Worm (Caenorhabditis elegans) whole organism, late embryonic: ENCODE results near the gene msp-33.

Experiments used
- K09A11.1 ChIP-seq: sonication (generic microtip); optimal IDR thresholded peaks from 2 replicates; lab custom pipeline; 2017; ENCODE audit warnings: antibody characterized with exemption, mild to moderate bottlenecking, missing genetic modification characterization, missing compliant biosample characterization; ENCODE audit not compliant: insufficient read depth
- Y22D7AL.16 ChIP-seq: sonication (generic microtip); optimal IDR thresholded peaks from 2 replicates; lab custom pipeline; 2016; ENCODE audit warnings: missing genetic modification characterization, missing compliant biosample characterization
- ceh-9 ChIP-seq: sonication (generic microtip); optimal IDR thresholded peaks from 2 replicates; lab custom pipeline; 2016; ENCODE audit warnings: mild to moderate bottlenecking, missing genetic modification characterization, inconsistent platforms, missing compliant biosample characterization
- dve-1 ChIP-seq: sonication (generic microtip); optimal IDR thresholded peaks from 2 replicates; lab custom pipeline; 2017; ENCODE audit warnings: antibody characterized with exemption, mild to moderate bottlenecking, missing genetic modification characterization, missing compliant biosample characterization
- fkh-10 ChIP-seq: fragments of 150-350 bp; optimal IDR thresholded peaks from 2 replicates; lab custom pipeline; 2014; ENCODE audit warnings: missing biosample characterization, missing genetic modification reagents, missing genetic modification characterization
- nhr-11 ChIP-seq: fragments of 150-350 bp; optimal IDR thresholded peaks from 2 replicates; lab custom pipeline; 2014; ENCODE audit warnings: missing biosample characterization, missing genetic modification characterization
- pha-4 ChIP-seq: fragments of 150-350 bp; optimal IDR thresholded peaks from 2 replicates; lab custom pipeline; 2018; ENCODE audit warnings: missing biosample characterization, missing genetic modification reagents, missing genetic modification characterization
- pqm-1 ChIP-seq: sonication (generic microtip); optimal IDR thresholded peaks from 2 replicates; lab custom pipeline; 2016; ENCODE audit warnings: missing genetic modification characterization, missing compliant biosample characterization
- rnt-1 ChIP-seq: sonication (generic microtip); optimal IDR thresholded peaks from 2 replicates; lab custom pipeline; 2016; ENCODE audit warnings: missing genetic modification characterization, missing compliant biosample characterization
- tbx-2 ChIP-seq: sonication (generic microtip); optimal IDR thresholded peaks from 2 replicates; lab custom pipeline; 2016; ENCODE audit warnings: missing genetic modification characterization, missing compliant biosample characterization
- unc-55 ChIP-seq: sonication (generic microtip); optimal IDR thresholded peaks from 2 replicates; lab custom pipeline; 2017; ENCODE audit warnings: missing biosample characterization, missing genetic modification reagents, missing genetic modification characterization
- unc-86 ChIP-seq: sonication (generic microtip); optimal IDR thresholded peaks from 2 replicates; lab custom pipeline; 2016; ENCODE audit warnings: missing genetic modification characterization, missing compliant biosample characterization

ce11 chrII:4882498-4882897 lies 10.0 kb downstream of the msp-33 start:
- no peak for TF ChIP-seq pqm-1 (tag; lab: Kevin White, UChicago)
- no peak for TF ChIP-seq dve-1 (tag; lab: Kevin White, UChicago)
- no peak for TF ChIP-seq rnt-1
- no peak for TF ChIP-seq unc-86 (tag; lab: Kevin White, UChicago)
- TF ChIP-seq unc-55 (GFP tag; lab: Kevin White, UChicago), result no peak
- TF ChIP-seq pha-4 (tag; lab: Kevin White, UChicago), result no peak
- no peak for TF ChIP-seq ceh-9
- no peak for TF ChIP-seq K09A11.1
- no peak for TF ChIP-seq tbx-2
- TF ChIP-seq Y22D7AL.16, result no peak
- no peak for TF ChIP-seq fkh-10 (GFP tag; lab: Kevin White, UChicago)
- no peak for TF ChIP-seq nhr-11 (tag; lab: Kevin White, UChicago)
